Worm (Caenorhabditis elegans): Measurements from ENCODE around the gene W10G6.6.

DNA sequence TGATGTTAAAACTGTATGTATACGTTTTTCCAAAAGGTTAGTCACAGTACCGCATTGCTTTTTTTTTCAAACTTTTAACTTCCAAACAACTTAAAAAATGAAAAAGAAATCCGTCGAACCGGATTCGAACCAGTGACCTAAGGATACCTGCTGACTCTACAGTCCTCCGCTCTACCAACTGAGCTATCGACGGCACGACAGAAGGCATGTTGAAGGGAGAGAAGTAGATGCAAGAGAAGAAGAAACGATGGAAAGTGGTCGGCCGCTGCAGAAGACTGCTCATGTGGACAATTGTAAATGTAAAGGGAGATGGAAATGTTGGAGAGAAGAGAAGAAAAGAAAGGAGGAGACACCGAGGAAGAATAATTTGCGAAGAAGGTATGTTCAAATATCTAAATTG is 40.9 kb downstream of the W10G6.6 start:
- TF ChIP-seq ztf-23 (GFP tag; IDR thresholded peaks at IDR 0.05) (peak; percentile 94), cog-1 (tag; optimal IDR thresholded peaks at IDR 0.05) (peak; percentile 57), flt-1 (GFP tag; IDR thresholded peaks at IDR 0.05) (peak; percentile 96), ztf-29 (GFP tag; IDR thresholded peaks at IDR 0.05) (peak; percentile 90), T22C8.4 (GFP tag; IDR thresholded peaks at IDR 0.05) (peak; percentile 88), klf-2 (GFP tag; conservative IDR thresholded peaks at IDR 0.05) (peak; percentile 95), ref-1 (GFP tag; conservative IDR thresholded peaks at IDR 0.05) (peak; percentile 85), med-1 (GFP tag; optimal IDR thresholded peaks at IDR 0.05; ENCODE audit: insufficient read depth) (peak; percentile 77), tab-1 (GFP tag; IDR thresholded peaks at IDR 0.05) (peak; percentile 93)
